Fruit fly (Drosophila melanogaster) whole organism: Measurements from ENCODE around the gene por.

Experiments
- Dll ChIP-seq: fragments of >200 bp; optimal IDR thresholded peaks from 2 replicates; lab custom pipeline; 2017
- pan ChIP-seq: fragments of >200 bp; optimal IDR thresholded peaks from 2 replicates; lab custom pipeline; 2017
- usp ChIP-seq: fragments of >200 bp; optimal IDR thresholded peaks from 2 replicates; lab custom pipeline; 2017; ENCODE audit warnings: missing biosample characterization, missing genetic modification characterization, mixed read lengths

- no peak for TF ChIP-seq usp (GFP tag; lab: Kevin White, UChicago)
- no peak for TF ChIP-seq Dll (lab: Kevin White, UChicago)
- no peak for TF ChIP-seq pan (lab: Kevin White, UChicago)
These were observed 27.1 kb upstream of the por start for dm6 chrX:18406593-18407393.
